Fruit fly (Drosophila melanogaster): ENCODE measurements around the gene H15.

Gene H15

dm6 chr2L:5398375-5398774, 5.7 kb upstream of the H15 start (continued):
- TF ChIP-seq Gug (GFP tag; IDR thresholded peaks at IDR 0.05) (no peak), CG10631 (GFP tag; optimal IDR thresholded peaks at IDR 0.05) (peak; percentile 32), OdsH (GFP tag; optimal IDR thresholded peaks at IDR 0.05) (peak; percentile 27), CG8632 (GFP tag; optimal IDR thresholded peaks at IDR 0.05) (no peak), cyc (GFP tag; optimal IDR thresholded peaks at IDR 0.05) (no peak), esn (GFP tag; optimal IDR thresholded peaks at IDR 0.05) (peak; percentile 25), CG6808 (GFP tag; optimal IDR thresholded peaks at IDR 0.05) (peak; percentile 11), CG6276 (GFP tag; optimal IDR thresholded peaks at IDR 0.05) (peak; percentile 4), Blimp-1 (GFP tag; optimal IDR thresholded peaks at IDR 0.05) (no peak), acj6 (GFP tag; optimal IDR thresholded peaks at IDR 0.05) (peak; percentile 37), CG15336 (GFP tag; IDR thresholded peaks at IDR 0.05) (peak; percentile 67), dsx (GFP tag; optimal IDR thresholded peaks at IDR 0.05; ENCODE audit: poor library complexity, severe bottlenecking) (peak; percentile 4), lz (GFP tag; optimal IDR thresholded peaks at IDR 0.05) (no peak)

- no peak for TF ChIP-seq dac (GFP tag; optimal IDR thresholded peaks at IDR 0.05)
- no peak for TF ChIP-seq Hr38 (GFP tag; optimal IDR thresholded peaks at IDR 0.05)
- no peak for TF ChIP-seq CG4318 (GFP tag; optimal IDR thresholded peaks at IDR 0.05)
- no peak for TF ChIP-seq fd59A (GFP tag; optimal IDR thresholded peaks at IDR 0.05)
- no peak for TF ChIP-seq cyc (GFP tag; optimal IDR thresholded peaks at IDR 0.05)
- no peak for TF ChIP-seq Sox15 (GFP tag; optimal IDR thresholded peaks at IDR 0.05)
- TF ChIP-seq net (GFP tag; optimal IDR thresholded peaks at IDR 0.05), result no peak
- TF ChIP-seq CG6854 (GFP tag; optimal IDR thresholded peaks at IDR 0.05), result no peak
- no peak for TF ChIP-seq CG6276 (GFP tag; optimal IDR thresholded peaks at IDR 0.05)
- TF ChIP-seq salr (GFP tag; optimal IDR thresholded peaks at IDR 0.05), result no peak
- no peak for TF ChIP-seq CG3919 (GFP tag; optimal IDR thresholded peaks at IDR 0.05)
- TF ChIP-seq CG3032 (tag; optimal IDR thresholded peaks at IDR 0.05), result no peak
- TF ChIP-seq CG32006 (GFP tag; optimal IDR thresholded peaks at IDR 0.05), result no peak
- no peak for TF ChIP-seq vri (GFP tag; optimal IDR thresholded peaks at IDR 0.05)
- no peak for TF ChIP-seq CG11902 (GFP tag; optimal IDR thresholded peaks at IDR 0.05)
Observed at dm6 chr2L:5401011-5401410, 3.1 kb upstream of the H15 start.

dm6 chr2L:5406958-5407357, 2.9 kb downstream of the H15 start:
- TF ChIP-seq Eip93F (GFP tag; optimal IDR thresholded peaks at IDR 0.05) (no peak), ss (GFP tag; optimal IDR thresholded peaks at IDR 0.05) (peak in 1 of 2 experiments; percentile 62)

- TF ChIP-seq CG8319 (GFP tag; optimal IDR thresholded peaks at IDR 0.05) (no peak), CG1621 (tag; optimal IDR thresholded peaks at IDR 0.05) (no peak), CG6276 (GFP tag; optimal IDR thresholded peaks at IDR 0.05) (no peak), eg (GFP tag; IDR thresholded peaks at IDR 0.05) (no peak), fd85E (GFP tag; optimal IDR thresholded peaks at IDR 0.05) (no peak), Ets96B (tag; optimal IDR thresholded peaks at IDR 0.05) (no peak), Hr4 (GFP tag; optimal IDR thresholded peaks at IDR 0.05) (no peak)
Observed at dm6 chr2L:5410323-5410722, 6.2 kb downstream of the H15 start.

- TF ChIP-seq pdm3 (GFP tag; optimal IDR thresholded peaks at IDR 0.05), result no peak
- TF ChIP-seq fd85E (GFP tag; optimal IDR thresholded peaks at IDR 0.05), result no peak
- no peak for TF ChIP-seq ss (GFP tag; optimal IDR thresholded peaks at IDR 0.05)
- no peak for TF ChIP-seq CG32006 (GFP tag; optimal IDR thresholded peaks at IDR 0.05)
- TF ChIP-seq CG6792 (GFP tag; optimal IDR thresholded peaks at IDR 0.05), result no peak
- TF ChIP-seq Ets21C (GFP tag; optimal IDR thresholded peaks at IDR 0.05), result no peak
- TF ChIP-seq CG8632 (GFP tag; optimal IDR thresholded peaks at IDR 0.05), result no peak
- no peak for TF ChIP-seq CG6276 (GFP tag; optimal IDR thresholded peaks at IDR 0.05)
- no peak for TF ChIP-seq CG8119 (GFP tag; IDR thresholded peaks at IDR 0.05)
- no peak for TF ChIP-seq esn (GFP tag; optimal IDR thresholded peaks at IDR 0.05)
- no peak for TF ChIP-seq dsx (GFP tag; optimal IDR thresholded peaks at IDR 0.05; ENCODE audit: poor library complexity, severe bottlenecking)
Observed at dm6 chr2L:5412550-5412949, 8.5 kb downstream of the H15 start.

Measured in whole organism, prepupa.